Fruit fly (Drosophila melanogaster) whole organism, embryonic: ENCODE results near the gene Gr5a.

ENCODE experiments used
- Ada2b ChIP-seq: fragments of 200-800 bp; sonication (Bioruptor generic); IDR thresholded peaks from 2 replicates; pipeline ENCODE4 v1.3.6; 2022; ENCODE audit warnings: missing biosample characterization, missing genetic modification characterization
- B-H2 ChIP-seq: fragments of 200-800 bp; sonication (Bioruptor generic); optimal IDR thresholded peaks from 2 replicates; lab custom pipeline; 2018; ENCODE audit warnings: missing biosample characterization, mild to moderate bottlenecking, missing genetic modification characterization
- BEAF-32 ChIP-seq: fragments of 200-800 bp; sonication (Bioruptor generic); optimal IDR thresholded peaks from 3 replicates; lab custom pipeline; 2017; ENCODE audit warnings: missing biosample characterization, missing genetic modification characterization, mild to moderate bottlenecking, moderate library complexity, missing genetic modification reagents
- CG10431 ChIP-seq: fragments of 200-800 bp; sonication (Bioruptor generic); optimal IDR thresholded peaks from 3 replicates; lab custom pipeline; 2018; ENCODE audit warnings: missing biosample characterization, mild to moderate bottlenecking, missing genetic modification characterization
- CG13424 ChIP-seq: fragments of 200-800 bp; sonication (Bioruptor generic); optimal IDR thresholded peaks from 2 replicates; lab custom pipeline; 2019; ENCODE audit warnings: missing biosample characterization, mild to moderate bottlenecking, missing genetic modification characterization, moderate library complexity
- CG15269 ChIP-seq: fragments of 200-800 bp; sonication (Bioruptor generic); optimal IDR thresholded peaks from 2 replicates; lab custom pipeline; 2018; ENCODE audit warnings: missing biosample characterization, mild to moderate bottlenecking, missing genetic modification characterization, moderate library complexity
- CG17802 ChIP-seq: fragments of 200-800 bp; sonication (Bioruptor generic); optimal IDR thresholded peaks from 2 replicates; lab custom pipeline; 2018; ENCODE audit warnings: missing biosample characterization, mild to moderate bottlenecking, missing genetic modification characterization, moderate library complexity
- CG1832 ChIP-seq: fragments of 200-800 bp; sonication (Bioruptor generic); optimal IDR thresholded peaks from 2 replicates; lab custom pipeline; 2017; ENCODE audit warnings: missing biosample characterization, mild to moderate bottlenecking, missing genetic modification characterization, inconsistent platforms
- CG2120 ChIP-seq: fragments of 200-800 bp; sonication (Bioruptor generic); optimal IDR thresholded peaks from 3 replicates; lab custom pipeline; 2016; ENCODE audit warnings: missing biosample characterization, missing genetic modification characterization
- CG2199 ChIP-seq: fragments of 200-800 bp; sonication (Bioruptor generic); IDR thresholded peaks from 3 replicates; pipeline ENCODE4 v1.3.6; 2022; ENCODE audit warnings: missing biosample characterization, missing genetic modification characterization
- CG2202 ChIP-seq: fragments of 200-800 bp; sonication (Bioruptor generic); optimal IDR thresholded peaks from 2 replicates; lab custom pipeline; 2018; ENCODE audit warnings: missing biosample characterization, mild to moderate bottlenecking, missing genetic modification characterization
- CG42726 ChIP-seq: fragments of 200-800 bp; sonication (Bioruptor generic); IDR thresholded peaks from 2 replicates; pipeline ENCODE4 v1.3.6; 2022; ENCODE audit warnings: missing biosample characterization, missing genetic modification characterization; ENCODE audit not compliant: partially characterized antibody
- CG4707 ChIP-seq: fragments of 200-800 bp; sonication (Bioruptor generic); optimal IDR thresholded peaks from 2 replicates; lab custom pipeline; 2018; ENCODE audit warnings: missing biosample characterization, mild to moderate bottlenecking, missing genetic modification characterization, moderate library complexity
- CG8089 ChIP-seq: fragments of 200-800 bp; sonication (Bioruptor generic); optimal IDR thresholded peaks from 3 replicates; lab custom pipeline; 2016; ENCODE audit warnings: missing biosample characterization, missing genetic modification characterization
- CG8290 ChIP-seq, 3 experiments: fragments of 200-800 bp; sonication (Bioruptor generic); optimal IDR thresholded peaks; 2 replicates each; lab custom pipeline; 2016 to 2019; ENCODE audit warnings: missing biosample characterization in 3 of 3, missing genetic modification characterization in 3 of 3, mild to moderate bottlenecking in 2 of 3, moderate library complexity in 1 of 3
- CG9215 ChIP-seq: fragments of 200-800 bp; sonication (Bioruptor generic); IDR thresholded peaks from 2 replicates; pipeline ENCODE4 v1.3.6; 2022; ENCODE audit warnings: missing biosample characterization, missing genetic modification characterization
- CG9437 ChIP-seq: fragments of 200-800 bp; sonication (Bioruptor generic); optimal IDR thresholded peaks from 2 replicates; lab custom pipeline; 2018; ENCODE audit warnings: missing biosample characterization, mild to moderate bottlenecking, missing genetic modification characterization
- CG9876 ChIP-seq: fragments of 200-800 bp; sonication (Bioruptor generic); optimal IDR thresholded peaks from 2 replicates; lab custom pipeline; 2016; ENCODE audit warnings: missing biosample characterization, missing genetic modification characterization
- Chrac-16 ChIP-seq: fragments of 200-800 bp; sonication (Bioruptor generic); optimal IDR thresholded peaks from 3 replicates; lab custom pipeline; 2016; ENCODE audit warnings: missing biosample characterization, missing genetic modification characterization
- CoRest ChIP-seq: fragments of 200-800 bp; sonication (Bioruptor generic); optimal IDR thresholded peaks from 3 replicates; lab custom pipeline; 2018; ENCODE audit warnings: missing biosample characterization, mild to moderate bottlenecking, missing genetic modification characterization, moderate library complexity
- D ChIP-seq, 2 experiments: fragments of 200-800 bp in 1 of 2; fragments of >200 bp in 1 of 2; sonication (Bioruptor generic) in 1 of 2; optimal IDR thresholded peaks; 2 replicates in 1 of 2; 3 replicates in 1 of 2; lab custom pipeline; 2017; ENCODE audit warnings: mild to moderate bottlenecking in 1 of 2, missing biosample characterization in 1 of 2, missing genetic modification characterization in 1 of 2, missing genetic modification reagents in 1 of 2
- Drgx ChIP-seq: fragments of 200-800 bp; sonication (Bioruptor generic); IDR thresholded peaks from 2 replicates; pipeline ENCODE4 v1.3.6; 2022; ENCODE audit warnings: missing biosample characterization, missing genetic modification characterization
- H15 ChIP-seq: fragments of 200-800 bp; sonication (Bioruptor generic); IDR thresholded peaks from 3 replicates; pipeline ENCODE4 v1.3.6; 2022; ENCODE audit warnings: missing biosample characterization, missing genetic modification characterization
- Hey ChIP-seq: fragments of 200-800 bp; sonication (Bioruptor generic); optimal IDR thresholded peaks from 3 replicates; lab custom pipeline; 2018; ENCODE audit warnings: missing biosample characterization, mild to moderate bottlenecking, missing genetic modification characterization
- Hr78 ChIP-seq, 2 experiments: fragments of 200-800 bp in 1 of 2; fragments of >200 bp in 1 of 2; sonication (Bioruptor generic) in 1 of 2; optimal IDR thresholded peaks; 2 replicates each; lab custom pipeline; 2017 to 2019; ENCODE audit warnings: missing biosample characterization in 2 of 2, missing genetic modification characterization in 2 of 2, mild to moderate bottlenecking in 1 of 2, moderate library complexity in 1 of 2
- Hsf ChIP-seq: fragments of 200-800 bp; sonication (Bioruptor generic); optimal IDR thresholded peaks from 3 replicates; lab custom pipeline; 2016; ENCODE audit warnings: missing biosample characterization, missing genetic modification characterization
- Lim3 ChIP-seq: fragments of 200-800 bp; sonication (Bioruptor generic); IDR thresholded peaks from 2 replicates; pipeline ENCODE4 v1.3.6; 2022; ENCODE audit warnings: missing biosample characterization, missing genetic modification characterization
- Lpt ChIP-seq: fragments of >200 bp; optimal IDR thresholded peaks from 2 replicates; lab custom pipeline; 2018; ENCODE audit warnings: missing biosample characterization, missing genetic modification characterization
- Max ChIP-seq: fragments of 200-800 bp; sonication (Bioruptor generic); optimal IDR thresholded peaks from 2 replicates; lab custom pipeline; 2016; ENCODE audit warnings: missing biosample characterization, mild to moderate bottlenecking, missing genetic modification characterization
- Meics ChIP-seq: fragments of 200-800 bp; sonication (Bioruptor generic); optimal IDR thresholded peaks from 2 replicates; lab custom pipeline; 2017; ENCODE audit warnings: missing biosample characterization, mild to moderate bottlenecking, missing genetic modification characterization
- Nf-YB ChIP-seq: fragments of 200-800 bp; sonication (Bioruptor generic); optimal IDR thresholded peaks from 3 replicates; lab custom pipeline; 2019; ENCODE audit warnings: missing biosample characterization, mild to moderate bottlenecking, missing genetic modification characterization, moderate library complexity
- Oaz ChIP-seq: fragments of 200-800 bp; sonication (Bioruptor generic); IDR thresholded peaks from 2 replicates; pipeline ENCODE4 v1.3.6; 2022; ENCODE audit warnings: missing biosample characterization, missing genetic modification characterization
- Xbp1 ChIP-seq: fragments of 200-800 bp; sonication (Bioruptor generic); optimal IDR thresholded peaks from 3 replicates; lab custom pipeline; 2016; ENCODE audit warnings: missing biosample characterization, mild to moderate bottlenecking, missing genetic modification characterization
- ap ChIP-seq: fragments of 200-800 bp; sonication (Bioruptor generic); IDR thresholded peaks from 2 replicates; pipeline ENCODE4 v1.3.6; 2022; ENCODE audit warnings: missing biosample characterization, missing genetic modification characterization
- ash1 ChIP-seq: fragments of 200-800 bp; sonication (Bioruptor generic); optimal IDR thresholded peaks from 2 replicates; lab custom pipeline; 2018; ENCODE audit warnings: missing biosample characterization, mild to moderate bottlenecking, missing genetic modification characterization
- crp ChIP-seq, 2 experiments: fragments of 200-800 bp; sonication (Bioruptor generic); optimal IDR thresholded peaks; 2 replicates in 1 of 2; 3 replicates in 1 of 2; lab custom pipeline; 2017; ENCODE audit warnings: missing biosample characterization in 2 of 2, missing genetic modification characterization in 2 of 2, mild to moderate bottlenecking in 1 of 2, moderate library complexity in 1 of 2
- dmrt99B ChIP-seq: fragments of 200-800 bp; sonication (Bioruptor generic); optimal IDR thresholded peaks from 2 replicates; lab custom pipeline; 2018; ENCODE audit warnings: missing biosample characterization, mild to moderate bottlenecking, missing genetic modification characterization, moderate library complexity
- emc ChIP-seq: fragments of 200-800 bp; sonication (Bioruptor generic); optimal IDR thresholded peaks from 2 replicates; lab custom pipeline; 2016; ENCODE audit warnings: missing biosample characterization, missing genetic modification characterization
- esg ChIP-seq: fragments of 200-800 bp; sonication (Bioruptor generic); conservative IDR thresholded peaks from 2 replicates; pipeline ENCODE4 v1.3.6; 2022; ENCODE audit warnings: missing biosample characterization, missing genetic modification characterization
- fru ChIP-seq: fragments of >200 bp; optimal IDR thresholded peaks from 2 replicates; lab custom pipeline; 2017
- jigr1 ChIP-seq: fragments of 200-800 bp; sonication (Bioruptor generic); IDR thresholded peaks from 3 replicates; pipeline ENCODE4 v1.3.6; 2022; ENCODE audit warnings: missing biosample characterization, missing genetic modification characterization
- jing ChIP-seq: fragments of 200-800 bp; sonication (Bioruptor generic); optimal IDR thresholded peaks from 2 replicates; lab custom pipeline; 2018; ENCODE audit warnings: missing biosample characterization, mild to moderate bottlenecking, missing genetic modification characterization
- lab ChIP-seq: fragments of 200-800 bp; sonication (Bioruptor generic); optimal IDR thresholded peaks from 3 replicates; lab custom pipeline; 2017; ENCODE audit warnings: missing biosample characterization, missing genetic modification characterization, mild to moderate bottlenecking, moderate library complexity, missing genetic modification reagents
- salm ChIP-seq: fragments of 200-800 bp; sonication (Bioruptor generic); optimal IDR thresholded peaks from 2 replicates; lab custom pipeline; 2018; ENCODE audit warnings: missing biosample characterization, mild to moderate bottlenecking, missing genetic modification characterization
- sim ChIP-seq: fragments of 200-800 bp; sonication (Bioruptor generic); IDR thresholded peaks from 2 replicates; pipeline ENCODE4 v1.3.6; 2022; ENCODE audit warnings: missing biosample characterization, missing genetic modification characterization
- tin ChIP-seq: fragments of 200-800 bp; sonication (Bioruptor generic); optimal IDR thresholded peaks from 3 replicates; lab custom pipeline; 2016; ENCODE audit warnings: missing biosample characterization, missing genetic modification characterization
- trem ChIP-seq: fragments of 200-800 bp; optimal IDR thresholded peaks from 3 replicates; lab custom pipeline; 2019; ENCODE audit warnings: missing biosample characterization, mild to moderate bottlenecking, missing genetic modification characterization, moderate library complexity
- trh ChIP-seq: fragments of 200-800 bp; sonication (Bioruptor generic); optimal IDR thresholded peaks from 2 replicates; lab custom pipeline; 2016; ENCODE audit warnings: missing biosample characterization, missing genetic modification characterization
- zen2 ChIP-seq: fragments of 200-800 bp; sonication (Bioruptor generic); IDR thresholded peaks from 3 replicates; pipeline ENCODE4 v1.3.6; 2022; ENCODE audit warnings: missing biosample characterization, missing genetic modification characterization; ENCODE audit not compliant: partially characterized antibody

Gene Gr5a

dm6 chrX:5639083-5639482 is 41.3 kb upstream of the Gr5a start (continued):
- TF ChIP-seq Drgx (GFP tag; lab: Robert Waterston, UW) (0 out of 2 replicates have a peak, but pooled peaks have one; percentile 21), CG8290 (GFP tag; optimal IDR thresholded peaks at IDR 0.05; lab: Kevin White, UChicago) (no peak), CG8290 (tag; optimal IDR thresholded peaks at IDR 0.05; lab: Kevin White, UChicago) (no peak), CoRest (tag; lab: Kevin White, UChicago) (peak; percentile 33), jigr1 (GFP tag; lab: Robert Waterston, UW) (no peak), CG9437 (no peak), salm (tag; lab: Kevin White, UChicago) (no peak), Hey (tag; lab: Kevin White, UChicago) (no peak), D (optimal IDR thresholded peaks at IDR 0.05; lab: Kevin White, UChicago) (no peak), D (GFP tag; optimal IDR thresholded peaks at IDR 0.05; lab: Kevin White, UChicago) (peak; percentile 49), tin (GFP tag; lab: Kevin White, UChicago) (peak; percentile 50), crp (GFP tag; optimal IDR thresholded peaks at IDR 0.05; lab: Kevin White, UChicago) (no peak), CG10431 (GFP tag; lab: Kevin White, UChicago) (peak; percentile 2), lab (GFP tag; lab: Kevin White, UChicago) (peak; percentile 52), Max (GFP tag; lab: Kevin White, UChicago) (no peak), CG15269 (tag; lab: Kevin White, UChicago) (peak; percentile 27), Oaz (GFP tag; lab: Robert Waterston, UW) (no peak), Hr78 (GFP tag; optimal IDR thresholded peaks at IDR 0.05; lab: Kevin White, UChicago) (no peak), BEAF-32 (GFP tag; lab: Kevin White, UChicago) (no peak), CG13424 (tag; lab: Kevin White, UChicago) (peak; percentile 52), CG4707 (GFP tag; lab: Kevin White, UChicago) (no peak), esg (peak; percentile 19; the same call in 1 of the 2 replicates), emc (GFP tag; lab: Kevin White, UChicago) (no peak), Ada2b (GFP tag; lab: Robert Waterston, UW) (peak; percentile 44; the same call in 1 of the 2 replicates), CG17802 (peak; percentile 13), zen2 (no peak), Lim3 (no peak), sim (GFP tag; lab: Robert Waterston, UW) (0 out of 2 replicates have a peak, but pooled peaks have one; percentile 38), trh (GFP tag; lab: Kevin White, UChicago) (no peak), jing (GFP tag; lab: Kevin White, UChicago) (peak; percentile 4), H15 (GFP tag; lab: Robert Waterston, UW) (no peak; the same call in 2 of the 3 replicates), CG9876 (GFP tag; lab: Kevin White, UChicago) (no peak), fru (lab: Kevin White, UChicago) (no peak), CG9215 (peak; percentile 28; the same call in 1 of the 2 replicates), CG2202 (tag; lab: Kevin White, UChicago) (peak; percentile 33), Meics (no peak), CG1832 (GFP tag; lab: Kevin White, UChicago) (no peak), CG2120 (GFP tag; lab: Kevin White, UChicago) (no peak), Nf-YB (GFP tag; lab: Kevin White, UChicago) (no peak), B-H2 (GFP tag; lab: Kevin White, UChicago) (no peak), ash1 (no peak), Xbp1 (GFP tag; lab: Kevin White, UChicago) (peak; percentile 53), Hsf (GFP tag; lab: Kevin White, UChicago) (peak; percentile 21), CG42726 (GFP tag; lab: Robert Waterston, UW) (no peak), Chrac-16 (peak; percentile 46), ap (GFP tag; lab: Robert Waterston, UW) (no peak), dmrt99B (tag; lab: Kevin White, UChicago) (peak; percentile 63), CG8089 (GFP tag; lab: Kevin White, UChicago) (no peak), Lpt (GFP tag; lab: Kevin White, UChicago) (no peak), CG2199 (GFP tag; lab: Robert Waterston, UW) (no peak), trem (tag; lab: Kevin White, UChicago) (peak; percentile 17)
